Worm (Caenorhabditis elegans) whole organism, dauer: ENCODE results near the gene ZK742.4.

Source experiments
- unc-62 ChIP-seq: sonication (generic microtip); optimal IDR thresholded peaks from 2 replicates; lab custom pipeline; 2017; ENCODE audit warnings: missing biosample characterization, missing genetic modification reagents, missing genetic modification characterization

ZK742.4 gene

DNA sequence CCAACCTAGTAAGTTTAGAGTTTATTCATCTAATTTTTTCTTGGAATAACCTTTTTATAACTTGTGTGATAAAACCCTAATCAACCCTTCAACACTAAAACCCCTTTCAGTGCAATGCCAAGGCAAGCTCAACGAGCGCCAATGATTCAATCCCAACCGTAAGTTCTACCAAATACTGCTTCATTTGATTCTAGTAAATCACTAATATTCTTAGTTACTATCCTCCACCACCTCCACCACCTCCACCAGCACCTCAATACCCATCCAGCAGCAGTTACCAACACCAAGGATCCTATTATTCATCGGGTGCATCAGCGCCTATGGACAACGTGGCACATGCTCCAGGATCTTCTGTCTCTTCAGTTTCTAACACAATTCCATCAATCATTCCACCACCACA, 25.7 kb downstream of the ZK742.4 start:
- no peak for TF ChIP-seq unc-62 (GFP tag; lab: Kevin White, UChicago)

DNA sequence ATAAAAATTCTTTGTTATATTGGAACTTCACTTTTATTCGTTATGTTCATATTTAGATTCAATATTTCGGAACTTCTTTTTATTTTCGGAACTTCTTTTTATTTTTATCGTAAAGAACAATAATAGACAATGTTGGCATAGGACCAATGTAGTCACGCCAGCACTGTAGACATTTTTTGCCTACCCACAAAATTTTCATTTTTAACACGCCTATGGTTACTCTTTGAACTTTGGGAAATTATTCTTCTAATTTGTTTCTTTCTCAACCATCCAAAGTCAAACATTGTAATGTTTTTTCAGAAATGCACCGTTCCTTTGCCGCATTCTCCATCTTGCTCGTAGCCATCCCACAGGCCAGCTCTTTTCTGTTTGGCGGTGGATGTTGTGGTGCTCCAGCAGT, 26.5 kb downstream of the ZK742.4 start, which contains the start of gene C26F1.1:
C26F1.1 (plus strand) TSS at position 301 of the 400 bp plus-strand sequence.
- TF ChIP-seq unc-62 (GFP tag; lab: Kevin White, UChicago): no peak

DNA sequence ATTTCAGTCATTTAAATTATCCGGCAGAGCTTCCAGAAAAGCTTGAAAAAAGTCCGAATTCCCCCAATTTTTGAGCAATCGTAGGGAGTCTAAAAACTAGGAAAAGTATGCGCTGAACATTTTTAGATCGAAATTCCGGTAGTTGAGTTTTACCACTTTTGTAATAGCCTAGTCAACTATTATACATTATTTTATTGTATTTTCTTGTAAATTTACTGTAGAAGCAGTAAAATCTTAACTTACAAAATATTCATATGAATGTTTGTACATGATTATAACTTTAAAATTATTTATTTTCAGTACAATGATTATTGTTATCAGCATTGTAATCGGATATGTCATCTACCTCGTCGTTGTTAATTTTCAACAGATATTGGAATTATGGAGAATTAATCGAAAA, 30.1 kb downstream of the ZK742.4 start, which contains the start of gene cyp-32A1:
cyp-32A1 (plus strand) TSS at position 301 of the 400 bp plus-strand sequence.
- no peak for TF ChIP-seq unc-62 (GFP tag; lab: Kevin White, UChicago)

DNA sequence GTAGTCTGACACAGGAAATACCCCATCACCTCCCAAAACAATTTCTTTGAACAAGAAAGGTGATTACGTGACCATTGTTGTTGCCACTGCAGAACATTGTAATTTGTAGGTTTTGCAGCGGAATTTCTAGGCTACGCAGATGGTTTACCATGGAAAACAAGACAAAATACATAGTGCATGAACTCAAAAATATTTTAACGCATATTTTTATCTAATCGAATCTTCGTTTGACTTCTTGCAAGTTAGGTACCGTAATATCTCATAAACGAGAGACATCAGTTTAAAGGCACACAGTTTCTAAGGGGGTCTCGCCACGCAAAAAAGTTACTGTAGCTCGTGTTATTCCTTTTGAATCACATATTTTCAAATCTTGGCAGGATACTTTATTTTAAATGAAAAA, 32.6 kb downstream of the ZK742.4 start:
- no peak for TF ChIP-seq unc-62 (GFP tag; lab: Kevin White, UChicago)

DNA sequence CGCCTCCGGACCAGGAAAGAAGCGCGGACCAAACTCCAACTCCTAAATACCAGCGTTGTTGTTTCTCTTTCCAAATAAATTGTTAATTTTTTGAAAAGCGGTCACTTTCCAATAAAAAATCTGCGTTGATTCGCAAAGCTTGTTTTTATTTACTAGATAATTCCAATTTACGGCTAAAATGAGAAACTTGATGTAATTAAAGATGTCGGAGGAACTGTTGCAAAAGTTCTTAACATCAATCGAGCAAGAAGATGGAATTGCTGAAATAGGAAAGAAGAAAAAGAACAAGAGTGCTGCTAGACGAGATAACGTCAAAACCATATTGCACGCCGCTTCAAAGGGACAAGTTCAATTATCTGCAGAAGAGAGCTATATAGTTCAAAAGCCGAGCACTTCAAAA, 34.5 kb downstream of the ZK742.4 start, which contains the start of gene C26F1.3:
C26F1.3 (plus strand) TSS at position 203 of the 400 bp plus-strand sequence.
- TF ChIP-seq unc-62 (GFP tag; lab: Kevin White, UChicago): no peak

DNA sequence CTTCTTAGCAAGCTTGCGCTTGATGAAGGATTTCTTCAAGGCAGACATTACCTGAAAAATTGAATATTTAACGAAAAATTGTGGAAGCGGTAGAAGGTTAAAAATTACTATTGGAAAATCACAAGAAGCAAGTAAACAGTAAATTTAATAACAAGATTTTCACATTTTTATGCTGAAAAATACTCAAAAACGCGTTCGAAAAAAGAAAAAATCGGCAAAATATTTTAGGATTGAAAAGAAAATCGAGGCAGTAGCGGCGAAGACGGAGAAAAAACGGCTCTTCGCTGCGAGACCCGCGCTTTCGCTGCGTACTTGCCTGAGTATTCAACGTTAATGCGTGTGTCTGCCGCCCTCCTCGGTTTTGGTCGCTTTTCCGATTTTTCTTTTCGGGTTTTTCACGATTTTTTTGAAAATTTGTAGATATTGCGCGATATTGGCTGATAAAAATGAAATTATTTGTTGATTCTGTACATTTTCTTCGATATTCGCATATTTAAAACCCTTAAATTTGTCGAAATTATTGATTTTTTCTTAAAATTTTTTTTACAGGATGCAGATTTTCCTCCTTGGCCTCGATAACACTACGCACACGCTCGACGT, 35.5 kb downstream of the ZK742.4 start, which contains the start of the genes rpl-39 and rps-30:
rpl-39 (minus strand) TSS at position 51 of the 600 bp plus-strand sequence.
rps-30 (plus strand) TSS at position 550 of the 600 bp plus-strand sequence.
- TF ChIP-seq unc-62 (GFP tag; lab: Kevin White, UChicago): no peak

DNA sequence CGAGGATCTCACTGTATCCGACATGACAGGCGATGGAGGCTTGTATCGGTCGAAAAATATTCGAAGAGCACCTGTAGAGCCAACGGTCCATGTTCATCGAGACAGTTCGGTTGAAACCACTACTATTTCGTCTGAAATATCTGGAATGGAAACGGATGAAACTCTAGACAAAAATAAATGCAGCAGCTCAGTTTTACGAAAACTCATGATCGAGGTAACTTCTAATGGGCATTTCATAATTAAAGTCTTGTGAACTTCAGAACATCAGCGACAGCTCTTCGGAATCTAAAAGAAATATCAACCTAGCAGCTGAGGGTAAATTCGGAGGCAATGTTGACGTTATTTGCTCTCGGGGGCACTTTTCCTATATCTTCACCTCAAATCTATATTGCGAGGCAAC, 36.4 kb downstream of the ZK742.4 start:
- TF ChIP-seq unc-62 (GFP tag; lab: Kevin White, UChicago): no peak

DNA sequence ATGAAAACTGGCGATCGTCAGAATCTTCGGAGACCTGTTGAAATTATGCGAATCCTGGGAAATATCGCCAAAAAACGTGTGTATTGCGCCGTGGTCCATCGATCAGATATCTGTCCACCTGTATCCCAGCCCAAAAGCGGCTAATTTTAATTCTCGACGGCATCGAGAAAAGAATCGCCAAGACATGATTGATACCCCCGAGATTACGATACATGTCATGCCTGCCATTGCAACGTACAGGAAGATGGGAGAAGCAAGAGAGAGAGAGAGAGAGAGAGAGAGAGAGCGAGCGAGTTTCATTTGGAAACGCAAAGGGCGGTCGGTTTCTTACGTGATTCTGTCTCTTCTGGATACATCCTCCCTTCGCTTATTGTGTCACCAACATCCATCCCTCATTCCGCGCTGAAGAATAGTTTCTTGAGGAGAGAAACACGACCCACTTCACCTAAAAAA, 37.4 kb downstream of the ZK742.4 start, which contains the start of gene grl-10:
grl-10 (plus strand) TSS at position 403 of the 453 bp plus-strand sequence.
- no peak for TF ChIP-seq unc-62 (GFP tag; lab: Kevin White, UChicago)

DNA sequence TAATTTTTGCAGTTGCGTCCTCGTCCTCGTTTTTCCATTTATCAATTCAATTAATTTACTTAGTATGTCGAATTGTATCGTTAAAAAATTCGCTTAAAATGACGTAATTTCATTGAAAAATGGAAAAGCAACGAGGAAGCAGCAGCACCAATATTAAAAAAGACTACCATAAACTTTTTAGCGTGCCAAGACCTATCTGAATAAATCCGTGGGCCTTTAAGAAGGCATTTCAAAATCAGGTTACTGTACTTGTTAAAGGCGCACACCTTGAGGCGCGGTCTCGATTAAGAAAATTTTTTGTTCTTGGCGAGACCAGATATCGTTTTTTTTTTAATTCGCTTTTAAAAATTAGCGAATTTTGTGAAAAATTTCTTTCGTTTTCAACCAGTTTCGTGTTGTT, 37.9 kb downstream of the ZK742.4 start:
- no peak for TF ChIP-seq unc-62 (GFP tag; lab: Kevin White, UChicago)

DNA sequence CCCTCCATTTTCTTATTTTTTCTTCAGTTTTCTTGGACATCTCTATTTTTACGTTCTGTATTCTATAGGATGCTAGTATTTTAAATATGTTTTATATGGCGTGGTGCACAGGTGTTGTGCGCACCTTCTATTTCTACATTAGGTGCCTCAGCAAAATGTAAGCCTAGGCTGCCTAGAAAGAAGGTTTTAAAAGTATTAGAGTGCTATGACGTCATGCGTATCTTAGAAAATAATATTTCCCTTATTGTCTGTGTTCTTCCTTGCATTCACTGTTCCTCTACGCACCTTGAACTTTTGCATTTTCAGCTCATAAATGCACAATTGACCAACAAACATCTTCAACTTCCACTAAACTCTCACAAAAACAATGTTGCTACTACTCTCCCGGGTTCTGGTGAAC, 40.6 kb downstream of the ZK742.4 start, which contains the start of gene frpr-3:
frpr-3 (plus strand) TSS at position 301 of the 400 bp plus-strand sequence.
- no peak for TF ChIP-seq unc-62 (GFP tag; lab: Kevin White, UChicago)

DNA sequence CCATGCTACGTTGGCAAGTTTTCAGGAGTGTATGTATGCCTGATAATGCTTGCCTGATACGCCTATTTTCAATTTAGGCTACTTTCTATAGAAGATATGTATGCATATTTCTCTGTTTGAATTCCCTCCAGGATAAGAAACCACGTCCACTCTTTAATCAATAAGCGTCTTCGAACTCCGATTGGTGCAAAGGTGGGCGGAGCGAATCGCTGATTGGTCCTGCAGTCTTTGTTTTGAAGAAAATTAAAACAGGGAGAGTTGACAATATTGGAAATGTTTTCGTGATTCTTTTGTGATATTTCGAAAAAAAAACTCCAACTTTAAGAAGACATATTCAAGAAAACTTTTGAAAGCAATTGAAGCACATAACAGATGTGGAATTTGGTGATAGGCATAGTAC, 49.7 kb downstream of the ZK742.4 start:
- TF ChIP-seq unc-62 (GFP tag; lab: Kevin White, UChicago): no peak
